Fruit fly (Drosophila melanogaster): ENCODE results near the gene CG7202.

The CG7202 gene

dm6 chr3L:21539245-21540196 lies 46.9 kb upstream of the CG7202 start, which contains the start of the genes COX8 and VhaM9.7-b (continued):
- TF ChIP-seq fd96Cb (tag; optimal IDR thresholded peaks at IDR 0.05): peak; percentile 43
- TF ChIP-seq Scr (GFP tag; IDR thresholded peaks at IDR 0.05; ENCODE audit: partially characterized antibody): peak; percentile 77
- TF ChIP-seq CG10979 (tag; optimal IDR thresholded peaks at IDR 0.05): peak; percentile 37
- peak; percentile 24 for TF ChIP-seq pfk (GFP tag; optimal IDR thresholded peaks at IDR 0.05)
- peak; percentile 40 for TF ChIP-seq trem (tag; optimal IDR thresholded peaks at IDR 0.05)
- no peak for TF ChIP-seq Dp (GFP tag; optimal IDR thresholded peaks at IDR 0.05)
- no peak for TF ChIP-seq Oaz (GFP tag; IDR thresholded peaks at IDR 0.05)
- TF ChIP-seq CG2202 (tag; optimal IDR thresholded peaks at IDR 0.05): no peak
- 0 out of 3 replicates have a peak, but pooled peaks have one; percentile 48 for TF ChIP-seq Dbx (GFP tag; IDR thresholded peaks at IDR 0.05)
- TF ChIP-seq nerfin-2 (GFP tag; IDR thresholded peaks at IDR 0.05; ENCODE audit: partially characterized antibody): peak; percentile 46; the same call in 1 of the 2 replicates
- TF ChIP-seq HLH4C (GFP tag; IDR thresholded peaks at IDR 0.05; ENCODE audit: partially characterized antibody): peak; percentile 60; the same call in 2 of the 3 replicates
- peak; percentile 77 for TF ChIP-seq CG4617 (GFP tag; optimal IDR thresholded peaks at IDR 0.05; ENCODE audit: borderline replicate concordance)
- TF ChIP-seq wdn (GFP tag; IDR thresholded peaks at IDR 0.05): 0 out of 2 replicates have a peak, but pooled peaks have one; percentile 47
- TF ChIP-seq dpn (GFP tag; optimal IDR thresholded peaks at IDR 0.05): peak; percentile 54 to 68
- peak; percentile 42 for TF ChIP-seq CG10462 (GFP tag; optimal IDR thresholded peaks at IDR 0.05)
- TF ChIP-seq Trl (optimal IDR thresholded peaks at IDR 0.05): no peak
- TF ChIP-seq Trl (GFP tag; optimal IDR thresholded peaks at IDR 0.05): peak; percentile 70
- TF ChIP-seq CG15696 (tag; optimal IDR thresholded peaks at IDR 0.05): peak; percentile 43
- peak; percentile 42 for TF ChIP-seq CG8290 (GFP tag; optimal IDR thresholded peaks at IDR 0.05)
- peak; percentile 51 to 86 for TF ChIP-seq CG8290 (tag; optimal IDR thresholded peaks at IDR 0.05)
- peak; percentile 76 for TF ChIP-seq CG13775 (GFP tag; optimal IDR thresholded peaks at IDR 0.05)
- no peak for TF ChIP-seq Ptx1 (GFP tag; IDR thresholded peaks at IDR 0.05)
- peak; percentile 34; the same call in 1 of the 3 replicates for TF ChIP-seq jigr1 (GFP tag; IDR thresholded peaks at IDR 0.05)
- peak; percentile 27 for TF ChIP-seq CG34376 (GFP tag; optimal IDR thresholded peaks at IDR 0.05)
- no peak for TF ChIP-seq CG18599 (GFP tag; optimal IDR thresholded peaks at IDR 0.05)
- no peak for TF ChIP-seq lov (optimal IDR thresholded peaks at IDR 0.05)
- TF ChIP-seq lov (GFP tag; IDR thresholded peaks at IDR 0.05): 0 out of 3 replicates have a peak, but pooled peaks have one; percentile 8
- TF ChIP-seq zfh1 (GFP tag; IDR thresholded peaks at IDR 0.05): peak; percentile 80
- 0 out of 2 replicates have a peak, but pooled peaks have one; percentile 16 for TF ChIP-seq CG1024 (GFP tag; IDR thresholded peaks at IDR 0.05)
- peak; percentile 1 for TF ChIP-seq repo (GFP tag; optimal IDR thresholded peaks at IDR 0.05)
- 0 out of 3 replicates have a peak, but pooled peaks have one; percentile 22 for TF ChIP-seq CG2889 (GFP tag; IDR thresholded peaks at IDR 0.05)
- no peak for TF ChIP-seq C15 (GFP tag; IDR thresholded peaks at IDR 0.05)
- peak; percentile 13 for TF ChIP-seq CG3838 (GFP tag; optimal IDR thresholded peaks at IDR 0.05)
- peak; percentile 45 for TF ChIP-seq CG17359 (tag; optimal IDR thresholded peaks at IDR 0.05)
- no peak for TF ChIP-seq CG12219 (GFP tag; optimal IDR thresholded peaks at IDR 0.05)
- TF ChIP-seq inv (GFP tag; IDR thresholded peaks at IDR 0.05; ENCODE audit: partially characterized antibody): peak; percentile 65; the same call in 1 of the 2 replicates
- peak; percentile 73 for TF ChIP-seq Sin3A (optimal IDR thresholded peaks at IDR 0.05)
- peak; percentile 55 for TF ChIP-seq CG3995 (GFP tag; optimal IDR thresholded peaks at IDR 0.05)
- peak; percentile 60 for TF ChIP-seq Hr3 (GFP tag; optimal IDR thresholded peaks at IDR 0.05)
- TF ChIP-seq pan (optimal IDR thresholded peaks at IDR 0.05): no peak
- peak in 1 of 2 experiments; percentile 37 for TF ChIP-seq pan (GFP tag; optimal IDR thresholded peaks at IDR 0.05 in 1 of 2, IDR thresholded peaks at IDR 0.05 in 1 of 2)
- peak; percentile 20 for TF ChIP-seq CG3163 (GFP tag; optimal IDR thresholded peaks at IDR 0.05)
- peak; percentile 56 for TF ChIP-seq CG13624 (GFP tag; optimal IDR thresholded peaks at IDR 0.05)
- no peak for TF ChIP-seq CG2678 (tag; optimal IDR thresholded peaks at IDR 0.05)
- TF ChIP-seq NK7.1 (GFP tag; optimal IDR thresholded peaks at IDR 0.05): no peak
- peak; percentile 44 for TF ChIP-seq jumu (GFP tag; optimal IDR thresholded peaks at IDR 0.05)
- no peak for TF ChIP-seq Fer3 (tag; optimal IDR thresholded peaks at IDR 0.05)
- TF ChIP-seq zf30C (GFP tag; optimal IDR thresholded peaks at IDR 0.05): no peak
- TF ChIP-seq sima (GFP tag; optimal IDR thresholded peaks at IDR 0.05): no peak
